Worm (Caenorhabditis elegans) whole organism, L2 larva: Measurements from ENCODE around the gene F40G9.14.

Source experiments
- R02D3.7 ChIP-seq: fragments of 150-350 bp; optimal IDR thresholded peaks from 2 replicates; lab custom pipeline; 2014; ENCODE audit warnings: missing biosample characterization, missing genetic modification characterization
- ama-1 ChIP-seq: fragments of 150-350 bp; optimal IDR thresholded peaks from 2 replicates; lab custom pipeline; 2018; ENCODE audit warnings: inconsistent platforms
- blmp-1 ChIP-seq: sonication (generic microtip); optimal IDR thresholded peaks from 2 replicates; lab custom pipeline; 2017; ENCODE audit warnings: missing genetic modification characterization, mild to moderate bottlenecking, missing compliant biosample characterization, antibody characterized with exemption, moderate library complexity; ENCODE audit not compliant: insufficient read depth
- dmd-4 ChIP-seq: sonication (generic microtip); optimal IDR thresholded peaks from 2 replicates; lab custom pipeline; 2017; ENCODE audit warnings: missing biosample characterization, missing genetic modification characterization
- egl-27 ChIP-seq: sonication (generic microtip); optimal IDR thresholded peaks from 3 replicates; lab custom pipeline; 2017; ENCODE audit warnings: missing biosample characterization, missing genetic modification reagents, missing genetic modification characterization
- lin-11 ChIP-seq: fragments of 150-350 bp; sonication (generic microtip); optimal IDR thresholded peaks from 2 replicates; lab custom pipeline; 2014; ENCODE audit warnings: missing biosample characterization, missing genetic modification characterization, inconsistent platforms, mixed read lengths
- mdl-1 ChIP-seq, 2 experiments: fragments of 150-350 bp in 1 of 2; sonication (generic microtip) in 1 of 2; optimal IDR thresholded peaks; 2 replicates each; lab custom pipeline; 2017; ENCODE audit warnings: missing biosample characterization in 2 of 2, missing genetic modification characterization in 2 of 2
- nhr-10 ChIP-seq: sonication (generic microtip); optimal IDR thresholded peaks from 2 replicates; lab custom pipeline; 2017; ENCODE audit warnings: missing biosample characterization, missing genetic modification characterization
- nhr-12 ChIP-seq: fragments of 150-350 bp; optimal IDR thresholded peaks from 2 replicates; lab custom pipeline; 2014; ENCODE audit warnings: missing biosample characterization, missing genetic modification characterization
- peb-1 ChIP-seq: fragments of 150-350 bp; optimal IDR thresholded peaks from 2 replicates; lab custom pipeline; 2014; ENCODE audit warnings: missing biosample characterization, missing genetic modification characterization
- skn-1 ChIP-seq: sonication (generic microtip); optimal IDR thresholded peaks from 2 replicates; lab custom pipeline; 2017; ENCODE audit warnings: missing biosample characterization, missing genetic modification characterization
- unc-62 ChIP-seq: fragments of 150-350 bp; optimal IDR thresholded peaks from 2 replicates; lab custom pipeline; 2014; ENCODE audit warnings: missing biosample characterization, missing genetic modification reagents, missing genetic modification characterization
- zag-1 ChIP-seq: fragments of 150-350 bp; optimal IDR thresholded peaks from 2 replicates; lab custom pipeline; 2014; ENCODE audit warnings: missing biosample characterization, missing genetic modification characterization
- ztf-4 ChIP-seq: fragments of 150-350 bp; optimal IDR thresholded peaks from 2 replicates; lab custom pipeline; 2014; ENCODE audit warnings: missing biosample characterization, missing genetic modification characterization

- TF ChIP-seq egl-27 (tag; lab: Kevin White, UChicago), result no peak
- no peak for TF ChIP-seq unc-62
- no peak for TF ChIP-seq mdl-1 (tag; optimal IDR thresholded peaks at IDR 0.05; lab: Kevin White, UChicago)
- no peak for TF ChIP-seq nhr-12 (tag; lab: Kevin White, UChicago)
- no peak for TF ChIP-seq ama-1 (lab: Kevin White, UChicago)
- TF ChIP-seq dmd-4 (tag; lab: Kevin White, UChicago), result no peak
- no peak for TF ChIP-seq peb-1
- TF ChIP-seq ztf-4 (tag; lab: Kevin White, UChicago), result no peak
- TF ChIP-seq blmp-1 (tag; lab: Kevin White, UChicago), result no peak
- TF ChIP-seq R02D3.7 (tag; lab: Kevin White, UChicago), result no peak
- no peak for TF ChIP-seq lin-11 (tag; lab: Kevin White, UChicago)
- no peak for TF ChIP-seq nhr-10 (tag; lab: Kevin White, UChicago)
- TF ChIP-seq skn-1, result no peak
- TF ChIP-seq zag-1, result no peak
Measured at ce11 chrIII:183072-183471, 5.5 kb upstream of the F40G9.14 start.
